Worm (Caenorhabditis elegans) whole organism, young adult: ENCODE data around the gene C39E9.12.

Experiments
- F52B5.7 ChIP-seq: sonication (generic microtip); optimal IDR thresholded peaks from 2 replicates; lab custom pipeline; 2016; ENCODE audit warnings: mild to moderate bottlenecking, missing genetic modification characterization, missing compliant biosample characterization
- T26A5.8 ChIP-seq: sonication (generic microtip); optimal IDR thresholded peaks from 2 replicates; lab custom pipeline; 2016; ENCODE audit warnings: missing genetic modification characterization, missing compliant biosample characterization
- atf-7 ChIP-seq: sonication (generic microtip); optimal IDR thresholded peaks from 2 replicates; lab custom pipeline; 2017; ENCODE audit warnings: mild to moderate bottlenecking, missing genetic modification characterization, missing compliant biosample characterization
- him-1 ChIP-seq: sonication (generic microtip); optimal IDR thresholded peaks from 2 replicates; lab custom pipeline; 2016; ENCODE audit warnings: missing genotype, missing genetic modification reagents, missing genetic modification characterization, missing compliant biosample characterization
- hsf-1 ChIP-seq: fragments of 200-800 bp; sonication (Bioruptor generic); IDR thresholded peaks from 2 replicates; pipeline ENCODE4 v1.3.6; 2022; ENCODE audit warnings: missing genetic modification reagents, missing genetic modification characterization, missing compliant biosample characterization
- let-526 ChIP-seq: fragments of 200-800 bp; sonication (Bioruptor generic); IDR thresholded peaks from 2 replicates; pipeline ENCODE4 v1.3.6; 2022; ENCODE audit warnings: missing genetic modification reagents, missing genetic modification characterization, missing compliant biosample characterization
- nhr-90 ChIP-seq: sonication (generic microtip); optimal IDR thresholded peaks from 2 replicates; lab custom pipeline; 2016; ENCODE audit warnings: missing genotype, mild to moderate bottlenecking, missing genetic modification characterization, missing compliant biosample characterization
- pbrm-1 ChIP-seq: fragments of 200-800 bp; sonication (Bioruptor generic); IDR thresholded peaks from 2 replicates; pipeline ENCODE4 v1.3.6; 2022; ENCODE audit warnings: missing genetic modification reagents, missing genetic modification characterization, missing compliant biosample characterization
- pha-4 ChIP-seq: fragments of 150-350 bp; sonication (generic microtip); optimal IDR thresholded peaks from 2 replicates; lab custom pipeline; 2014; ENCODE audit warnings: missing biosample characterization, missing genetic modification reagents, missing genetic modification characterization
- rpc-1 ChIP-seq, 2 experiments: fragments of 150-350 bp in 1 of 2; sonication (generic microtip) in 1 of 2; optimal IDR thresholded peaks; 2 replicates each; lab custom pipeline; 2014 to 2018; ENCODE audit warnings: missing biosample characterization in 1 of 2, missing genetic modification characterization in 1 of 2, missing genetic modification reagents in 1 of 2, missing genotype in 1 of 2
- tbp1 ChIP-seq: fragments of 200-800 bp; sonication (Bioruptor generic); optimal IDR thresholded peaks from 2 replicates; lab custom pipeline; 2018; ENCODE audit warnings: mild to moderate bottlenecking, missing genetic modification characterization, missing compliant biosample characterization
- ztf-18 ChIP-seq: sonication (generic microtip); optimal IDR thresholded peaks from 2 replicates; lab custom pipeline; 2016; ENCODE audit warnings: missing genotype, mild to moderate bottlenecking, missing genetic modification characterization, missing compliant biosample characterization
- ztf-6 ChIP-seq: fragments of 200-800 bp; sonication (Bioruptor generic); IDR thresholded peaks from 2 replicates; pipeline ENCODE4 v1.3.6; 2022; ENCODE audit warnings: missing genetic modification reagents, missing genetic modification characterization, missing compliant biosample characterization

- TF ChIP-seq pha-4 (no peak), ztf-18 (tag; lab: Kevin White, UChicago) (no peak), rpc-1 (optimal IDR thresholded peaks at IDR 0.05; lab: Kevin White, UChicago) (no peak), rpc-1 (tag; optimal IDR thresholded peaks at IDR 0.05; lab: Kevin White, UChicago) (no peak), F52B5.7 (tag; lab: Kevin White, UChicago) (no peak), hsf-1 (no peak), him-1 (tag; lab: Kevin White, UChicago) (no peak), T26A5.8 (tag; lab: Kevin White, UChicago) (no peak), pbrm-1 (no peak), ztf-6 (no peak), let-526 (no peak), nhr-90 (tag; lab: Kevin White, UChicago) (no peak), atf-7 (no peak), tbp1 (GFP tag; lab: Kevin White, UChicago) (no peak)
These were observed 13.6 kb downstream of the C39E9.12 start, which contains the start of gene B0564.2 for ce11 chrIV:13107359-13107758.
